Fruit fly (Drosophila melanogaster) whole organism, embryonic: ENCODE measurements around the gene Kmn2.

ENCODE experiments used
- CG11085 ChIP-seq: fragments of 200-800 bp; sonication (Bioruptor generic); IDR thresholded peaks from 2 replicates; pipeline ENCODE4 v1.3.6; 2022; ENCODE audit warnings: missing biosample characterization, missing genetic modification characterization
- CG11504 ChIP-seq: fragments of 200-800 bp; sonication (Bioruptor generic); optimal IDR thresholded peaks from 3 replicates; lab custom pipeline; 2019; ENCODE audit warnings: missing biosample characterization, mild to moderate bottlenecking, missing genetic modification characterization, moderate library complexity
- CG12104 ChIP-seq: fragments of 200-800 bp; sonication (Bioruptor generic); optimal IDR thresholded peaks from 3 replicates; lab custom pipeline; 2016; ENCODE audit warnings: missing biosample characterization, missing genetic modification characterization
- CG12391 ChIP-seq: fragments of 200-800 bp; sonication (Bioruptor generic); optimal IDR thresholded peaks from 3 replicates; lab custom pipeline; 2018; ENCODE audit warnings: missing biosample characterization, mild to moderate bottlenecking, missing genetic modification characterization, moderate library complexity
- CG13775 ChIP-seq: fragments of 200-800 bp; sonication (Bioruptor generic); optimal IDR thresholded peaks from 3 replicates; lab custom pipeline; 2017; ENCODE audit warnings: missing biosample characterization, mild to moderate bottlenecking, missing genetic modification characterization
- CG14050 ChIP-seq: fragments of 200-800 bp; sonication (Bioruptor generic); IDR thresholded peaks from 3 replicates; pipeline ENCODE4 v1.3.6; 2022; ENCODE audit warnings: missing biosample characterization, missing genetic modification characterization
- CG15479 ChIP-seq: fragments of 200-800 bp; sonication (Bioruptor generic); optimal IDR thresholded peaks from 3 replicates; lab custom pipeline; 2019; ENCODE audit warnings: missing biosample characterization, mild to moderate bottlenecking, missing genetic modification characterization, moderate library complexity
- CG17385 ChIP-seq: fragments of 200-800 bp; sonication (Bioruptor generic); optimal IDR thresholded peaks from 3 replicates; lab custom pipeline; 2018; ENCODE audit warnings: missing biosample characterization, mild to moderate bottlenecking, missing genetic modification characterization
- CG17912 ChIP-seq: fragments of 200-800 bp; sonication (Bioruptor generic); optimal IDR thresholded peaks from 2 replicates; lab custom pipeline; 2018; ENCODE audit warnings: missing biosample characterization, mild to moderate bottlenecking, missing genetic modification characterization
- CG30431 ChIP-seq: fragments of 200-800 bp; sonication (Bioruptor generic); optimal IDR thresholded peaks from 2 replicates; lab custom pipeline; 2017; ENCODE audit warnings: missing biosample characterization, missing genetic modification characterization
- CG3163 ChIP-seq: fragments of 200-800 bp; sonication (Bioruptor generic); optimal IDR thresholded peaks from 3 replicates; lab custom pipeline; 2016; ENCODE audit warnings: missing biosample characterization, missing genetic modification characterization
- CG3281 ChIP-seq: fragments of 200-800 bp; sonication (Bioruptor generic); optimal IDR thresholded peaks from 3 replicates; lab custom pipeline; 2017; ENCODE audit warnings: missing biosample characterization, mild to moderate bottlenecking, missing genetic modification characterization
- CG3847 ChIP-seq: fragments of 200-800 bp; sonication (Bioruptor generic); IDR thresholded peaks from 2 replicates; pipeline ENCODE4 v1.3.6; 2022; ENCODE audit warnings: missing biosample characterization, missing genetic modification characterization
- CG4820 ChIP-seq: fragments of 200-800 bp; sonication (Bioruptor generic); optimal IDR thresholded peaks from 3 replicates; lab custom pipeline; 2016; ENCODE audit warnings: missing biosample characterization, missing genetic modification characterization
- CG5180 ChIP-seq: fragments of 200-800 bp; sonication (Bioruptor generic); optimal IDR thresholded peaks from 3 replicates; lab custom pipeline; 2017; ENCODE audit warnings: missing biosample characterization, missing genetic modification characterization, mild to moderate bottlenecking, moderate library complexity, missing genetic modification reagents
- CG6272 ChIP-seq: fragments of 200-800 bp; sonication (Bioruptor generic); IDR thresholded peaks from 2 replicates; pipeline ENCODE4 v1.3.6; 2022; ENCODE audit warnings: missing biosample characterization, missing genetic modification characterization
- CG7271 ChIP-seq: fragments of 200-800 bp; sonication (Bioruptor generic); optimal IDR thresholded peaks from 2 replicates; lab custom pipeline; 2018; ENCODE audit warnings: missing biosample characterization, mild to moderate bottlenecking, missing genetic modification characterization, moderate library complexity
- CG7745 ChIP-seq: fragments of 200-800 bp; sonication (Bioruptor generic); optimal IDR thresholded peaks from 2 replicates; lab custom pipeline; 2018; ENCODE audit warnings: missing biosample characterization, mild to moderate bottlenecking, missing genetic modification characterization, moderate library complexity
- CG8089 ChIP-seq: fragments of 200-800 bp; sonication (Bioruptor generic); optimal IDR thresholded peaks from 3 replicates; lab custom pipeline; 2016; ENCODE audit warnings: missing biosample characterization, missing genetic modification characterization
- CG9215 ChIP-seq: fragments of 200-800 bp; sonication (Bioruptor generic); IDR thresholded peaks from 2 replicates; pipeline ENCODE4 v1.3.6; 2022; ENCODE audit warnings: missing biosample characterization, missing genetic modification characterization
- CTCF ChIP-seq: fragments of 200-800 bp; sonication (Bioruptor generic); optimal IDR thresholded peaks from 2 replicates; lab custom pipeline; 2017; ENCODE audit warnings: missing biosample characterization, mild to moderate bottlenecking, missing genetic modification characterization, moderate library complexity
- Dp ChIP-seq: fragments of 200-800 bp; sonication (Bioruptor generic); optimal IDR thresholded peaks from 2 replicates; lab custom pipeline; 2018; ENCODE audit warnings: missing biosample characterization, mild to moderate bottlenecking, missing genetic modification characterization, moderate library complexity
- Drgx ChIP-seq: fragments of 200-800 bp; sonication (Bioruptor generic); IDR thresholded peaks from 2 replicates; pipeline ENCODE4 v1.3.6; 2022; ENCODE audit warnings: missing biosample characterization, missing genetic modification characterization
- E2f2 ChIP-seq: fragments of 200-800 bp; sonication (Bioruptor generic); IDR thresholded peaks from 2 replicates; pipeline ENCODE4 v1.3.6; 2022; ENCODE audit warnings: missing biosample characterization, missing genetic modification characterization
- HLH3B ChIP-seq: fragments of 200-800 bp; sonication (Bioruptor generic); IDR thresholded peaks from 2 replicates; pipeline ENCODE4 v1.3.6; 2022; ENCODE audit warnings: missing biosample characterization, missing genetic modification characterization
- Hand ChIP-seq: fragments of 200-800 bp; sonication (Bioruptor generic); optimal IDR thresholded peaks from 2 replicates; lab custom pipeline; 2017; ENCODE audit warnings: mild to moderate bottlenecking, missing biosample characterization, missing genetic modification reagents, missing genetic modification characterization
- Hey ChIP-seq: fragments of 200-800 bp; sonication (Bioruptor generic); optimal IDR thresholded peaks from 3 replicates; lab custom pipeline; 2018; ENCODE audit warnings: missing biosample characterization, mild to moderate bottlenecking, missing genetic modification characterization
- Med ChIP-seq: fragments of 200-800 bp; sonication (Bioruptor generic); peaks from one replicate; lab custom pipeline; 2016; ENCODE audit warnings: missing biosample characterization, missing genetic modification characterization, mild to moderate bottlenecking, inconsistent platforms, moderate library complexity
- Taf1 ChIP-seq: fragments of 200-800 bp; sonication (Bioruptor generic); IDR thresholded peaks from 2 replicates; pipeline ENCODE4 v1.3.6; 2022; ENCODE audit warnings: missing biosample characterization, missing genetic modification characterization
- Trl ChIP-seq, 3 experiments: fragments of >200 bp in 2 of 3; fragments of 200-800 bp in 1 of 3; sonication (Bioruptor generic) in 1 of 3; optimal IDR thresholded peaks; 2 replicates in 1 of 3; 3 replicates in 2 of 3; lab custom pipeline; 2016 to 2017; ENCODE audit warnings: missing biosample characterization in 1 of 3, missing genetic modification characterization in 1 of 3
- ara ChIP-seq: fragments of 200-800 bp; sonication (Bioruptor generic); IDR thresholded peaks from 2 replicates; pipeline ENCODE4 v1.3.6; 2022; ENCODE audit warnings: missing biosample characterization, missing genetic modification characterization
- chn ChIP-seq: fragments of 200-800 bp; sonication (Bioruptor generic); optimal IDR thresholded peaks from 2 replicates; lab custom pipeline; 2016; ENCODE audit warnings: missing biosample characterization, missing genetic modification characterization
- corto ChIP-seq: fragments of 200-800 bp; sonication (Bioruptor generic); optimal IDR thresholded peaks from 2 replicates; lab custom pipeline; 2016; ENCODE audit warnings: missing biosample characterization, mild to moderate bottlenecking, missing genetic modification characterization, moderate library complexity
- crp ChIP-seq, 2 experiments: fragments of 200-800 bp; sonication (Bioruptor generic); optimal IDR thresholded peaks; 2 replicates in 1 of 2; 3 replicates in 1 of 2; lab custom pipeline; 2017; ENCODE audit warnings: missing biosample characterization in 2 of 2, missing genetic modification characterization in 2 of 2, mild to moderate bottlenecking in 1 of 2, moderate library complexity in 1 of 2
- exex ChIP-seq: fragments of 200-800 bp; sonication (Bioruptor generic); optimal IDR thresholded peaks from 4 replicates; lab custom pipeline; 2018; ENCODE audit warnings: missing biosample characterization, mild to moderate bottlenecking, missing genetic modification characterization, moderate library complexity
- ftz-f1 ChIP-seq: fragments of 200-800 bp; sonication (Bioruptor generic); optimal IDR thresholded peaks from 2 replicates; lab custom pipeline; 2016; ENCODE audit warnings: missing biosample characterization, missing genetic modification characterization
- hbn ChIP-seq: fragments of 200-800 bp; sonication (Bioruptor generic); IDR thresholded peaks from 2 replicates; pipeline ENCODE4 v1.3.6; 2022; ENCODE audit warnings: missing biosample characterization, missing genetic modification characterization; ENCODE audit not compliant: partially characterized antibody
- lbe ChIP-seq: fragments of 200-800 bp; sonication (Bioruptor generic); optimal IDR thresholded peaks from 2 replicates; lab custom pipeline; 2016; ENCODE audit warnings: missing biosample characterization, mild to moderate bottlenecking, missing genetic modification characterization
- nom ChIP-seq: fragments of 200-800 bp; sonication (Bioruptor generic); optimal IDR thresholded peaks from 2 replicates; lab custom pipeline; 2017; ENCODE audit warnings: missing biosample characterization, missing genetic modification characterization, mild to moderate bottlenecking, moderate library complexity, missing genetic modification reagents
- onecut ChIP-seq: fragments of 200-800 bp; sonication (Bioruptor generic); IDR thresholded peaks from 2 replicates; pipeline ENCODE4 v1.3.6; 2022; ENCODE audit warnings: missing biosample characterization, missing genetic modification characterization
- otp ChIP-seq: fragments of 200-800 bp; sonication (Bioruptor generic); IDR thresholded peaks from 3 replicates; pipeline ENCODE4, ENCODE4 v1.3.6; 2022; ENCODE audit warnings: missing biosample characterization, missing genetic modification characterization
- pb ChIP-seq: fragments of 200-800 bp; sonication (Bioruptor generic); optimal IDR thresholded peaks from 3 replicates; lab custom pipeline; 2016; ENCODE audit warnings: missing biosample characterization, missing genetic modification characterization
- salm ChIP-seq: fragments of 200-800 bp; sonication (Bioruptor generic); optimal IDR thresholded peaks from 2 replicates; lab custom pipeline; 2018; ENCODE audit warnings: missing biosample characterization, mild to moderate bottlenecking, missing genetic modification characterization
- tll ChIP-seq, 2 experiments: fragments of 200-800 bp in 1 of 2; fragments of >200 bp in 1 of 2; sonication (Bioruptor generic) in 1 of 2; optimal IDR thresholded peaks; 2 replicates each; lab custom pipeline; 2017 to 2019; ENCODE audit warnings: missing biosample characterization in 2 of 2, missing genetic modification characterization in 2 of 2, mild to moderate bottlenecking in 1 of 2, moderate library complexity in 1 of 2
- tup ChIP-seq: fragments of 200-800 bp; sonication (Bioruptor generic); optimal IDR thresholded peaks from 2 replicates; lab custom pipeline; 2016; ENCODE audit warnings: missing biosample characterization, mild to moderate bottlenecking, missing genetic modification characterization, moderate library complexity
- twi ChIP-seq: fragments of 200-800 bp; optimal IDR thresholded peaks from 2 replicates; lab custom pipeline; 2019; ENCODE audit warnings: missing biosample characterization, mild to moderate bottlenecking, missing genetic modification characterization, moderate library complexity
- yki ChIP-seq: fragments of >200 bp; optimal IDR thresholded peaks from 3 replicates; lab custom pipeline; 2018
- z ChIP-seq: fragments of 200-800 bp; sonication (Bioruptor generic); IDR thresholded peaks from 3 replicates; pipeline ENCODE4 v1.3.6; 2022; ENCODE audit warnings: missing biosample characterization, missing genetic modification characterization

The Kmn2 gene

DNA sequence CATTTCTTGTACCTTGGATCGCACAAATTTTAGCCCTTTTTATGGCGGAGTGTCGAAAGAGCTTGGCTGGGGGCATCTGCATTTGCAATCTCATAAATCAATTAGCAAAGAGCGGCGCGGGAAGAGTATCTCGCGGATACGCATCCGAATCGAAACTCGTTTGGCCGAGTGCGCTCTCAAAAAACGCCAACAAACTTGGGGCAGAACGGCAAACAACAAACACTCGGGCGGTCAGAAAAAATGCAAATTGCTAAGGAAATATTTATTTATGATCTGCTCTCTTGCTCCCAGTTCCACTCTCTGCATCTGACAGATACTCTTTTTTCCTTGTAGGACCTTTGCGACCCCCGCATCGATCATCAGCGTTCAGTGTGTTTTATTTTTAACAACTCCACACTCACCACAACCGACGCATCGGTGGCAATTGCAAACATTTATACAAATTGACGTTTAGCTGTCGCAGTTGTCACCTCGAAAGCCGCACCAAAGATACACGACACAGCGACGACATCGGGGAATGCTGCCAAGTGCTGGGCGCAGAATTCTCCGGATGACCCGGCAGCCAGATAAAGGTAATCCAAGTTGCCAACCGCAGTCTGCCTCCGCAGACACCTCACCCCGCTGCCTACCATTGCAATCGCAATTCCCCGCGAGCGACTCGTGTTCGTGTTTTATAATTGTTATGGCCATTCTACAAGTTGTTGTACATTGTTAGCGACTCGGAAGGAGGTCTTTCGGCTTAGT is 32.0 kb downstream of the Kmn2 start:
- TF ChIP-seq CG9215 (GFP tag; lab: Robert Waterston, UW) (no peak), Trl (optimal IDR thresholded peaks at IDR 0.05; lab: Kevin White, UChicago) (peak in 1 of 2 experiments; percentile 7), Trl (GFP tag; optimal IDR thresholded peaks at IDR 0.05; lab: Kevin White, UChicago) (no peak), Med (GFP tag; lab: Kevin White, UChicago) (peak; percentile 20)

DNA sequence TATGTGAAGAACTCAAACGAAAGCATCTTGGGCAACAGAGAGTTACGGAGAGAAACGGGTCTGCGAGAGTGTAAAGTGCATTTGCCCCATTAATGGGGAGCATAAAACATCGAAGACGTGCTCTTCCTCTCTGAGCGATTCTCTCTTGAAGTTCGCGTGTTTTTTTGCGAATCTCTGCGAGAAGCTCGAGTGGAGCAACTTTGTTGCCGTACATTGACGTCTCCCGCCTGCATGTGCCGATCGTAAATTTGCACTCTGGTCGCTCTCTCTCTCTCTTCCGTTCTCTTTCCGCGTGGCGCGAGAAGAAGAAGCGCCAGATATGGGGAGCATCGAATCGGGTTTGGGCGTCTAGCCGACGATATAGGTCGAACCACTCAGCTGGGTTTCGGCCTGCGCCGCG is 33.3 kb downstream of the Kmn2 start:
- TF ChIP-seq CG17912 (GFP tag; lab: Kevin White, UChicago) (no peak), CG3281 (no peak), CG13775 (GFP tag; lab: Kevin White, UChicago) (no peak), z (GFP tag; lab: Robert Waterston, UW) (no peak), CG12104 (GFP tag; lab: Kevin White, UChicago) (no peak), exex (tag; lab: Kevin White, UChicago) (no peak), HLH3B (GFP tag; lab: Robert Waterston, UW) (no peak), Taf1 (GFP tag; lab: Robert Waterston, UW) (no peak), yki (peak; percentile 29), Drgx (GFP tag; lab: Robert Waterston, UW) (peak; percentile 71), CG12391 (tag; lab: Kevin White, UChicago) (no peak), CG3163 (GFP tag; lab: Kevin White, UChicago) (peak; percentile 12), CG3847 (GFP tag; lab: Robert Waterston, UW) (no peak), twi (tag; lab: Kevin White, UChicago) (no peak), chn (no peak), corto (GFP tag; lab: Kevin White, UChicago) (no peak), CG11504 (peak; percentile 59), CG14050 (GFP tag; lab: Robert Waterston, UW) (no peak), Trl (optimal IDR thresholded peaks at IDR 0.05; lab: Kevin White, UChicago) (peak; percentile 54 to 78), Trl (GFP tag; optimal IDR thresholded peaks at IDR 0.05; lab: Kevin White, UChicago) (no peak), CG11085 (GFP tag; lab: Robert Waterston, UW) (no peak), ftz-f1 (GFP tag; lab: Kevin White, UChicago) (no peak), CG15479 (GFP tag; lab: Kevin White, UChicago) (no peak), CG8089 (no peak), CG4820 (no peak), nom (GFP tag; lab: Kevin White, UChicago) (peak; percentile 85), lbe (GFP tag; lab: Kevin White, UChicago) (peak; percentile 67), E2f2 (GFP tag; lab: Robert Waterston, UW) (no peak), salm (tag; lab: Kevin White, UChicago) (no peak), CG7745 (tag; lab: Kevin White, UChicago) (no peak), crp (GFP tag; optimal IDR thresholded peaks at IDR 0.05; lab: Kevin White, UChicago) (no peak), onecut (GFP tag; lab: Robert Waterston, UW) (no peak), CG7271 (no peak), hbn (GFP tag; lab: Robert Waterston, UW) (no peak), ara (GFP tag; lab: Robert Waterston, UW) (0 out of 2 replicates have a peak, but pooled peaks have one; percentile 39), CTCF (GFP tag; lab: Kevin White, UChicago) (no peak), Hand (GFP tag; lab: Kevin White, UChicago) (no peak), Hey (tag; lab: Kevin White, UChicago) (no peak), CG5180 (GFP tag; lab: Kevin White, UChicago) (peak; percentile 34), Dp (GFP tag; lab: Kevin White, UChicago) (no peak), CG30431 (no peak), CG17385 (peak; percentile 33), tup (GFP tag; lab: Kevin White, UChicago) (no peak), tll (GFP tag; optimal IDR thresholded peaks at IDR 0.05; lab: Kevin White, UChicago) (no peak), CG6272 (GFP tag; lab: Robert Waterston, UW) (no peak), pb (GFP tag; lab: Kevin White, UChicago) (no peak), otp (GFP tag; lab: Robert Waterston, UW) (no peak)
